Worm (Caenorhabditis elegans) whole organism, L4 larva: ENCODE data around the gene ifbp-1.
A peak's percentile ranks its signal among the peaks of the same experiment; 100 is the strongest.

Experiments
- F10B5.3 ChIP-seq: sonication (generic microtip); optimal IDR thresholded peaks from 2 replicates; lab custom pipeline; 2016; ENCODE audit warnings: mild to moderate bottlenecking, missing genetic modification characterization, missing compliant biosample characterization
- T20F7.1 ChIP-seq: fragments of 200-800 bp; sonication (Bioruptor generic); optimal IDR thresholded peaks from 2 replicates; lab custom pipeline; 2018; ENCODE audit warnings: mild to moderate bottlenecking, missing genetic modification characterization, missing compliant biosample characterization
- Y48G9A.11 ChIP-seq: fragments of 200-800 bp; sonication (Bioruptor generic); IDR thresholded peaks from 2 replicates; pipeline ENCODE4 v1.3.6; 2022; ENCODE audit warnings: missing genetic modification reagents, missing genetic modification characterization, missing compliant biosample characterization
- ZK337.2 ChIP-seq: fragments of 200-800 bp; sonication (Bioruptor generic); IDR thresholded peaks from 2 replicates; pipeline ENCODE4 v1.3.6; 2022; ENCODE audit warnings: missing genetic modification reagents, missing genetic modification characterization, missing compliant biosample characterization
- aha-1 ChIP-seq: fragments of 150-350 bp; peaks from one replicate; lab custom pipeline; 2014; ENCODE audit warnings: missing biosample characterization, missing genetic modification characterization
- ceh-32 ChIP-seq: sonication (generic microtip); optimal IDR thresholded peaks from 2 replicates; lab custom pipeline; 2016; ENCODE audit warnings: mild to moderate bottlenecking, missing genetic modification characterization, missing compliant biosample characterization; ENCODE audit not compliant: poor library complexity
- ces-1 ChIP-seq: fragments of 150-350 bp; sonication (generic microtip); optimal IDR thresholded peaks from 4 replicates; lab custom pipeline; 2014; ENCODE audit warnings: missing biosample characterization, missing genetic modification reagents, missing genetic modification characterization
- cey-2 ChIP-seq: sonication (generic microtip); optimal IDR thresholded peaks from 3 replicates; lab custom pipeline; 2017; ENCODE audit warnings: missing genetic modification characterization, mild to moderate bottlenecking, missing compliant biosample characterization, antibody characterized with exemption, borderline replicate concordance; ENCODE audit not compliant: insufficient read depth
- ctbp-1 ChIP-seq: fragments of 200-800 bp; sonication (Bioruptor generic); IDR thresholded peaks from 2 replicates; pipeline ENCODE4 v1.3.6; 2022; ENCODE audit warnings: missing genetic modification reagents, missing genetic modification characterization, missing compliant biosample characterization
- daf-19 ChIP-seq: fragments of 200-800 bp; sonication (Bioruptor generic); conservative IDR thresholded peaks from 2 replicates; pipeline ENCODE4 v1.3.6; 2022; ENCODE audit warnings: missing genetic modification characterization, missing compliant biosample characterization
- daf-8 ChIP-seq: fragments of 200-800 bp; sonication (Bioruptor generic); IDR thresholded peaks from 2 replicates; pipeline ENCODE4 v1.3.6; 2022; ENCODE audit warnings: missing genetic modification characterization, missing compliant biosample characterization
- dmd-6 ChIP-seq: fragments of 200-800 bp; sonication (Bioruptor generic); IDR thresholded peaks from 2 replicates; pipeline ENCODE4 v1.3.6; 2022; ENCODE audit warnings: missing genetic modification reagents, missing genetic modification characterization, missing compliant biosample characterization
- dmd-8 ChIP-seq: fragments of 200-800 bp; sonication (Bioruptor generic); IDR thresholded peaks from 2 replicates; pipeline ENCODE4 v1.3.6; 2022; ENCODE audit warnings: missing genetic modification characterization, missing compliant biosample characterization
- dve-1 ChIP-seq: sonication (generic microtip); optimal IDR thresholded peaks from 2 replicates; lab custom pipeline; 2017; ENCODE audit warnings: antibody characterized with exemption, mild to moderate bottlenecking, missing genetic modification characterization, missing compliant biosample characterization; ENCODE audit not compliant: insufficient read depth
- fkh-10 ChIP-seq: fragments of 150-350 bp; optimal IDR thresholded peaks from 2 replicates; lab custom pipeline; 2014; ENCODE audit warnings: missing biosample characterization, missing genetic modification reagents, missing genetic modification characterization
- hlh-30 ChIP-seq: sonication (generic microtip); optimal IDR thresholded peaks from 2 replicates; lab custom pipeline; 2017; ENCODE audit warnings: antibody characterized with exemption, mild to moderate bottlenecking, missing genetic modification characterization, missing compliant biosample characterization; ENCODE audit not compliant: insufficient read depth
- jun-1 ChIP-seq: fragments of 150-350 bp; optimal IDR thresholded peaks from 2 replicates; lab custom pipeline; 2014; ENCODE audit warnings: missing biosample characterization, missing genetic modification reagents, missing genetic modification characterization
- lim-7 ChIP-seq: fragments of 200-800 bp; sonication (Bioruptor generic); IDR thresholded peaks from 2 replicates; pipeline ENCODE4 v1.3.6; 2022; ENCODE audit warnings: missing genetic modification characterization, missing compliant biosample characterization
- lin-1 ChIP-seq: fragments of 200-800 bp; sonication (Bioruptor generic); IDR thresholded peaks from 2 replicates; pipeline ENCODE4 v1.3.6; 2022; ENCODE audit warnings: missing genetic modification reagents, missing genetic modification characterization, missing compliant biosample characterization
- lin-39 ChIP-seq: fragments of 150-350 bp; optimal IDR thresholded peaks from 2 replicates; lab custom pipeline; 2014; ENCODE audit warnings: missing biosample characterization, missing genetic modification reagents, missing genetic modification characterization
- lsy-2 ChIP-seq, 2 experiments: fragments of 150-350 bp in 1 of 2; sonication (generic microtip) in 1 of 2; optimal IDR thresholded peaks; 2 replicates each; lab custom pipeline; 2014 to 2017; ENCODE audit warnings: missing biosample characterization in 2 of 2, missing genetic modification characterization in 2 of 2
- mdt-29 ChIP-seq: fragments of 200-800 bp; sonication (Bioruptor generic); IDR thresholded peaks from 2 replicates; pipeline ENCODE4 v1.3.6; 2022; ENCODE audit warnings: missing genetic modification reagents, missing genetic modification characterization, missing compliant biosample characterization
- mep-1 ChIP-seq: fragments of 150-350 bp; sonication (generic microtip); optimal IDR thresholded peaks from 3 replicates; lab custom pipeline; 2014; ENCODE audit warnings: missing biosample characterization, missing genetic modification characterization
- mxl-3 ChIP-seq: fragments of 200-800 bp; sonication (Bioruptor generic); optimal IDR thresholded peaks from 2 replicates; lab custom pipeline; 2018; ENCODE audit warnings: mild to moderate bottlenecking, missing genetic modification characterization, missing compliant biosample characterization
- nhr-25 ChIP-seq: sonication (generic microtip); optimal IDR thresholded peaks from 2 replicates; lab custom pipeline; 2017; ENCODE audit warnings: missing genetic modification characterization, mild to moderate bottlenecking, missing compliant biosample characterization, antibody characterized with exemption, moderate library complexity, borderline replicate concordance; ENCODE audit not compliant: insufficient read depth
- nhr-28 ChIP-seq: fragments of 150-350 bp; optimal IDR thresholded peaks from 2 replicates; lab custom pipeline; 2014; ENCODE audit warnings: missing biosample characterization, missing genetic modification characterization
- nhr-77 ChIP-seq: fragments of 150-350 bp; optimal IDR thresholded peaks from 2 replicates; lab custom pipeline; 2014; ENCODE audit warnings: missing biosample characterization, missing genetic modification characterization
- pha-4 ChIP-seq, 2 experiments: fragments of 150-350 bp in 1 of 2; fragments of 200-800 bp in 1 of 2; sonication (Bioruptor generic) in 1 of 2; IDR thresholded peaks in 1 of 2; optimal IDR thresholded peaks in 1 of 2; 2 replicates each; pipeline versions ENCODE4 v1.3.6 to Lab custom; 2014 to 2022; ENCODE audit warnings: missing genetic modification characterization in 2 of 2, missing genetic modification reagents in 2 of 2, missing biosample characterization in 1 of 2, missing compliant biosample characterization in 1 of 2
- sdz-12 ChIP-seq: fragments of 200-800 bp; sonication (Bioruptor generic); optimal IDR thresholded peaks from 2 replicates; lab custom pipeline; 2018; ENCODE audit warnings: mild to moderate bottlenecking, missing genetic modification characterization, missing compliant biosample characterization
- snpc-4 ChIP-seq: fragments of 150-350 bp; optimal IDR thresholded peaks from 2 replicates; lab custom pipeline; 2014; ENCODE audit warnings: missing biosample characterization, missing genetic modification characterization
- spr-3 ChIP-seq: fragments of 200-800 bp; sonication (Bioruptor generic); optimal IDR thresholded peaks from 2 replicates; lab custom pipeline; 2018; ENCODE audit warnings: mild to moderate bottlenecking, missing genetic modification characterization, missing compliant biosample characterization
- unc-62 ChIP-seq, 3 experiments: fragments of 150-350 bp in 1 of 3; sonication (generic microtip); optimal IDR thresholded peaks in 2 of 3; peaks in 1 of 3; 1 replicate in 1 of 3; 2 replicates in 2 of 3; lab custom pipeline; 2014 to 2017; ENCODE audit warnings: missing biosample characterization in 3 of 3, missing genetic modification characterization in 3 of 3, missing genetic modification reagents in 3 of 3, missing genotype in 1 of 3
- zfp-3 ChIP-seq: fragments of 200-800 bp; sonication (Bioruptor generic); conservative IDR thresholded peaks from 2 replicates; pipeline ENCODE4 v1.3.6; 2022; ENCODE audit warnings: missing genetic modification reagents, missing genetic modification characterization, missing compliant biosample characterization

Gene ifbp-1

DNA sequence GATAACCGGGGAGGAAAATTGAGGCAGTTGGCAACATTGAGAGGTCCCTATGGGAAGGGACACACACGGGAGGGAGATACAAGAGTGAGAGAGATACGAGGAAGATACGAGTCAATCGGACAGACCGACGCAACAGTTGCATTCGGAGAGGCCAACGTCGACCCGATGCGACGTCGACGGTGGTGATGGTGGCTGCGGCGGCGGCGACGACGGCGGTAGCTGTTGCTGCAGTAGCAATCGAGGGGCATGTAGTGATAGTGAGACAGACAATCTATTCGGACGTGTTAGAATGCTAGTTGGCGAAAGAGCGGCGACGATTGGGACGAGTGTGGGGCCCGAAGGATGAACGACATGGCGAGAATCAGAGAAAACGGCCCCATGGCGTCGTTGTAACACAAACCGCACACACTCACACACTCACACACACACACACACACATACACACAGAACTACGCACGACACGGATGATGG is 13.3 kb upstream of the ifbp-1 start (continued):
- TF ChIP-seq pha-4 (GFP tag; IDR thresholded peaks at IDR 0.05; lab: Robert Waterston, UW) (no peak), pha-4 (tag; optimal IDR thresholded peaks at IDR 0.05; lab: Kevin White, UChicago) (no peak), nhr-77 (tag; lab: Kevin White, UChicago) (no peak), lim-7 (0 out of 2 replicates have a peak, but pooled peaks have one; percentile 45), lsy-2 (tag; optimal IDR thresholded peaks at IDR 0.05; lab: Kevin White, UChicago) (no peak), Y48G9A.11 (GFP tag; lab: Robert Waterston, UW) (no peak), zfp-3 (no peak), cey-2 (no peak), F10B5.3 (tag; lab: Kevin White, UChicago) (no peak), sdz-12 (GFP tag; lab: Kevin White, UChicago) (no peak), lin-39 (tag; lab: Kevin White, UChicago) (no peak), T20F7.1 (no peak), lin-1 (no peak), spr-3 (no peak), mdt-29 (no peak), ZK337.2 (GFP tag; lab: Robert Waterston, UW) (no peak)

ce11 chrV:13391378-13392258 is 11.6 kb upstream of the ifbp-1 start, which contains the start of gene somi-1:
Gene somi-1, minus strand, starts transcription at chrV:13391395.
- peak in 1 of 2 experiments; percentile 88 for TF ChIP-seq unc-62 (GFP tag; optimal IDR thresholded peaks at IDR 0.05 in 1 of 2; lab: Kevin White, UChicago)
- no peak for TF ChIP-seq unc-62 (tag; optimal IDR thresholded peaks at IDR 0.05; lab: Kevin White, UChicago)
- TF ChIP-seq ctbp-1 (GFP tag; lab: Robert Waterston, UW), result peak; percentile 33; the same call in 1 of the 2 replicates
- TF ChIP-seq nhr-28 (tag; lab: Kevin White, UChicago), result peak; percentile 47
- peak; percentile 0 for TF ChIP-seq mxl-3 (GFP tag; lab: Kevin White, UChicago)
- TF ChIP-seq aha-1 (tag; lab: Kevin White, UChicago), result peak; percentile 7
- peak; percentile 83 for TF ChIP-seq ces-1 (GFP tag; lab: Kevin White, UChicago)
- no peak for TF ChIP-seq daf-8 (GFP tag; lab: Robert Waterston, UW)
- TF ChIP-seq hlh-30 (tag; lab: Kevin White, UChicago), result peak; percentile 59
- TF ChIP-seq fkh-10 (GFP tag; lab: Kevin White, UChicago), result peak; percentile 57
- TF ChIP-seq dmd-6, result no peak

- TF ChIP-seq jun-1 (tag; lab: Kevin White, UChicago) (no peak), nhr-28 (tag; lab: Kevin White, UChicago) (peak; percentile 27), hlh-30 (tag; lab: Kevin White, UChicago) (peak; percentile 21), daf-19 (GFP tag; lab: Robert Waterston, UW) (no peak), mxl-3 (GFP tag; lab: Kevin White, UChicago) (peak; percentile 20), dmd-8 (GFP tag; lab: Robert Waterston, UW) (0 out of 2 replicates have a peak, but pooled peaks have one; percentile 46), ceh-32 (tag; lab: Kevin White, UChicago) (no peak), lsy-2 (tag; optimal IDR thresholded peaks at IDR 0.05; lab: Kevin White, UChicago) (peak in 1 of 2 experiments; percentile 11)
- TF ChIP-seq, all 104 proteins: peak for 5
Measured at ce11 chrV:13390936-13391335, 10.9 kb upstream of the ifbp-1 start.

DNA sequence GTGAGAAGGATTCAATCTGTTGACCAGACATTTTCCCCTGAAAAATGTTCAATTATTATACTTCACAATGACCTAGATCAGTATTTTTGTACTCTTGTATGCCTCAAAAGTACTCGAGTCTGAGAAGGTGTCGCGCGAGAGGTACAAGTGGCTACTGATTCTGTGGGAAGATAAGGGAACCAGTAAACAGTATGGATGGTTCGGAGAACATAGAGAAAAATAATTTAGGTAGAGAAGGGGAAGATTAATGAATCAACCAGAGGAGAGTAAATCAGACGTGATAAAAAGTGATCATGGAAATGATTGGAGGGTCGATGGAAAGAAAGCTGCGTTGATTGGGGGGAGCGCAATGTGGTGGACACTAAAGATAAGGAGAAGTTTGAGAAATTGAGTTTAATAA is 9.4 kb upstream of the ifbp-1 start:
- no peak for TF ChIP-seq lin-39 (tag; lab: Kevin White, UChicago)
- TF ChIP-seq mep-1 (tag; lab: Kevin White, UChicago), result peak; percentile 2
- TF ChIP-seq jun-1 (tag; lab: Kevin White, UChicago), result no peak
- no peak for TF ChIP-seq lsy-2 (tag; optimal IDR thresholded peaks at IDR 0.05; lab: Kevin White, UChicago)
- TF ChIP-seq nhr-25 (tag; lab: Kevin White, UChicago), result peak; percentile 25
- TF ChIP-seq nhr-28 (tag; lab: Kevin White, UChicago), result peak; percentile 77
- TF ChIP-seq daf-19 (GFP tag; lab: Robert Waterston, UW), result no peak
- TF ChIP-seq dve-1 (tag; lab: Kevin White, UChicago), result no peak
- TF ChIP-seq aha-1 (tag; lab: Kevin White, UChicago), result peak; percentile 73
- no peak for TF ChIP-seq snpc-4 (tag; lab: Kevin White, UChicago)
- TF ChIP-seq, all 104 proteins: peak for 4
